Worm (Caenorhabditis elegans) whole organism, L4/young adult: ENCODE results near the gene sucl-1.

Experiments used
- W03F9.2 ChIP-seq: fragments of 150-350 bp; optimal IDR thresholded peaks from 2 replicates; lab custom pipeline; 2014; ENCODE audit warnings: missing biosample characterization, missing genetic modification characterization
- dao-5 ChIP-seq: sonication (generic microtip); optimal IDR thresholded peaks from 2 replicates; lab custom pipeline; 2016; ENCODE audit warnings: missing genotype, missing genetic modification characterization, moderate library complexity, missing compliant biosample characterization
- him-1 ChIP-seq: sonication (generic microtip); optimal IDR thresholded peaks from 2 replicates; lab custom pipeline; 2016; ENCODE audit warnings: missing genotype, missing genetic modification reagents, missing genetic modification characterization, missing compliant biosample characterization

Gene sucl-1

ce11 chrX:14753514-14754076, at the start of gene sucl-1:
Gene sucl-1 (plus strand): TSS chrX:14754026.
- TF ChIP-seq W03F9.2 (tag; lab: Kevin White, UChicago), result peak; percentile 65
- TF ChIP-seq dao-5, result no peak
- TF ChIP-seq him-1 (tag; lab: Kevin White, UChicago), result peak; percentile 11

ce11 chrX:14704933-14705332, 48.9 kb upstream of the sucl-1 start:
- TF ChIP-seq W03F9.2 (tag; lab: Kevin White, UChicago) (no peak), him-1 (tag; lab: Kevin White, UChicago) (no peak), dao-5 (no peak)

DNA sequence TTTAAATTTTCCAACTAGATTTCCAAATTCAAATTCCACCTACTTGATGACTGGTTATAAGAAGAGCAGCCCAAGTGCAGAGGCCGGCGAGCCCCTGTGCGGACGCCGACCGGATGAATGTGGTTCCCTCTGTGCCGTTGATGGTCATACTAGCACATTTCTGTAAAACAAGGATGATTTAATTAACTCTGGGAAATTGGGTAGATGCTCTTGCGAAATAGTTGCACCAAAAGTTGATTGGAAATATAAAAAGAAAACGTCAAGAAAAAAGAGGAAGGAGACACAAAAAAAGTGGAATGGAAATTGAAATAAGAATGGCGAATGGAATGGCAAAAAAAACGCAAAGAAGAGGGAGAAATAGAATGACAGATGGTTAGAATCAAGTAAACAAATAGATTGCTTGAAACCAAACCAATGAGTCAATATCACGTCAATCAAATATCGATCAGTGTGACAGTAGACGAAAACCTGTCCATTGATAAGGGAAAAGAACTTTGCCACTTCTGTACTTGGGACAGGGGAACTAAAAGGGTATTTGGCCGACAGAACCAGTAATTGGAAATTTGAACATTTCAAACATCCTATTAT, 47.0 kb upstream of the sucl-1 start, which contains the start of gene tmem-184:
TSS of gene tmem-184 (minus strand) at position 164 of the 588 bp plus-strand sequence.
- TF ChIP-seq W03F9.2 (tag; lab: Kevin White, UChicago), result peak; percentile 49
- no peak for TF ChIP-seq him-1 (tag; lab: Kevin White, UChicago)
- TF ChIP-seq dao-5, result no peak

DNA sequence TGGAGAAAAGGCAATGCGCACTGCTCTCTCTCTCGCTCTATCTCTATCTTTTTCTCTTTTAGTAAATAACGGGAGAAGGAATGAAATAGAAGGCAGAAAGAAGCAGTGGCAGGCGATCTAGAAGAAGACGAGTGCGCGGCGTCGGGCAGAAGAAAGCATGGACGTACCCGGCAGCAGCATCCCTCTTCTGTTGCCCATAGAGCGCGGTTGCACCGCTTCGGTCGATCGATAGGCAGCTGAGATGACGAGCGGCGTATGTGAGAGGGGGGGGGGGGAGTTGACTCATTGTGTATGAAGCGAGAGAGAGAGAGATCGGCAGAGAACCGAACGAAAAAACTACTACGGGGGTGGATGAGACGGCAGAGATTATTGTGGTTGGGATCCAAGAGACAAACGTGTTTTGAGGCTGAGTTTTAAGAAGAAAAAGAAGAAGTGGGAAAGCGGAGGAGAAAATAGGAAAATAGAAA, 45.6 kb upstream of the sucl-1 start:
- TF ChIP-seq dao-5 (peak; percentile 30), W03F9.2 (tag; lab: Kevin White, UChicago) (peak; percentile 68), him-1 (tag; lab: Kevin White, UChicago) (peak; percentile 93)

DNA sequence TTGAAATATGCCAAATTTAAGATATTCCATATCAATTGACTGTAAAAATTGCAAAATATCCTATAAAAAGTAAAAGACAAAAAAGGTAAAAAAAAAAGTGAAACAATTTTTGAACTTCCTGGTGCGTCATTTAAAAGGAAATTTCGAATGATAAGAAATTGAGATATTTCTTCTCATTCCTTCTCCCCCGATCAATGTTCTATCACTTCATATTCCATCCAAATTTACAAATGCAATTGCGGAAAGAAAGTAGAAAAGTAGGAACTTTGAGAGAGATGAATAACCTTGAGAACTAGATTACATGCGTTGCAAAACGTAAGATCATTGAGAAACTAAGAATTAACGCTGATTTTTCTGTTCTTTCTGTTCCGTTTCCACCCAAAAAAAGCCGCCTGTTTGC, 44.2 kb upstream of the sucl-1 start:
- TF ChIP-seq him-1 (tag; lab: Kevin White, UChicago), result no peak
- no peak for TF ChIP-seq dao-5
- TF ChIP-seq W03F9.2 (tag; lab: Kevin White, UChicago), result no peak

- no peak for TF ChIP-seq him-1 (tag; lab: Kevin White, UChicago)
- no peak for TF ChIP-seq W03F9.2 (tag; lab: Kevin White, UChicago)
- TF ChIP-seq dao-5, result no peak
These were observed 42.6 kb upstream of the sucl-1 start, which contains the start of gene atrn-1 for ce11 chrX:14711168-14711629. Gene atrn-1 (plus strand): TSS chrX:14711579.

DNA sequence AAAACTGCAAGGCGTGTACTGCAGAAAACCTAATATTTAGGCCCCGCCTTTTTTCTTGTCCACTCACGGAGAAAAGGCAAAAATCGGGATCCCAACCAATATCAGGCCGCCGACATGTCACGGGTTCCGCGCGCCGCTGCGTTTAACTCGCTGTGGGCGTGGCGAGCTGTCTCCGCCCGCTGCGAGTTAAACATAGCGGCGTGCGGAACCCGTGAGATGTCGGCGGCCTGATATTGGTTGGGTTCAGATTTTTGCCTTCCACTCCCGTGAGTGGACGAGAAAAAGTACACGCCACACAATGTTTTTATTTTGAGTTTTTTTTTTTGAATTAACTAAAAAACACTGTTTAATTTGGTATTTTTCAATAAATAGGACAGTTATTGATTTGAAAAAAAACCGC, 38.4 kb upstream of the sucl-1 start:
- no peak for TF ChIP-seq W03F9.2 (tag; lab: Kevin White, UChicago)
- no peak for TF ChIP-seq him-1 (tag; lab: Kevin White, UChicago)
- no peak for TF ChIP-seq dao-5

DNA sequence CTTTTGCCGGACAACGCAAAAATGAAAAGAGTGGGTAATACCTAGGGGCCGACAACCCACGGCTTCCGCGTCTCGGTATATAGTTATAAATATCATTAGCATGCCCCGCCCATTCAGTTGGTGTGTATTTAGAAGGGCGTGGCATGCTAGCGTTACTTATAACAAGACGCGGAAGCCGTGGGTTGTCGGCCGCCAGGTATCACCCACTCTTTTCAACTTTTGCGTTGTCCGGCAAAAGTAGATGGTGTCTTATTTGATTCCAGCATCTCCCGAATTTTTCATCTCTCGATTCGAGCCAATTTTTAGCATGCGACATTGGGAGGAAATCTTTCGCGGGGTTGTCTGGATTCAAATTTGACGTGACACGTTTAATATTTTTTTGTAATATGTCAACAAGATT, 36.0 kb upstream of the sucl-1 start:
- TF ChIP-seq him-1 (tag; lab: Kevin White, UChicago), result no peak
- TF ChIP-seq dao-5, result no peak
- TF ChIP-seq W03F9.2 (tag; lab: Kevin White, UChicago), result no peak

ce11 chrX:14721098-14721497, 32.7 kb upstream of the sucl-1 start, which contains the start of gene F33C8.2:
Gene F33C8.2 (plus strand): TSS chrX:14721398.
- no peak for TF ChIP-seq W03F9.2 (tag; lab: Kevin White, UChicago)
- TF ChIP-seq dao-5, result no peak
- TF ChIP-seq him-1 (tag; lab: Kevin White, UChicago), result no peak

DNA sequence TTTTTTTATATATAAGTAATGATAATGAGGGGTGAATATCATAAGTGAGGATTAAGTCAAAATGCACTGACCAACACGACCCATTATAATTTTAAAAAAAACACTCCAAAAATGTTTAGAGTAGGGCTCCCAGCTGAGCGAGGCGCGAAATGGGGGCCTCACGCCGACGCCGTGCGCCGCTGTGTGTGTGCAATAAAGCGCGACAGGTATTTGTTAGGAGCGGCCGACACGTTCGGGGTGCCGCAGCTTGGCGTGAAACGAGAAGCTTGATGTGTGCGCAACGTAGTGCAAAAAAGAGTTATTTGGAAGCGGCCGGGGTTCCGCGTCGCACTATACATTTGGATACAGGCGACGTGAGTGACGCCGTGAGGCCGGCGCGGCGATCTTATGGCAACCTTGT, 28.9 kb upstream of the sucl-1 start:
- TF ChIP-seq W03F9.2 (tag; lab: Kevin White, UChicago) (no peak), dao-5 (no peak)

DNA sequence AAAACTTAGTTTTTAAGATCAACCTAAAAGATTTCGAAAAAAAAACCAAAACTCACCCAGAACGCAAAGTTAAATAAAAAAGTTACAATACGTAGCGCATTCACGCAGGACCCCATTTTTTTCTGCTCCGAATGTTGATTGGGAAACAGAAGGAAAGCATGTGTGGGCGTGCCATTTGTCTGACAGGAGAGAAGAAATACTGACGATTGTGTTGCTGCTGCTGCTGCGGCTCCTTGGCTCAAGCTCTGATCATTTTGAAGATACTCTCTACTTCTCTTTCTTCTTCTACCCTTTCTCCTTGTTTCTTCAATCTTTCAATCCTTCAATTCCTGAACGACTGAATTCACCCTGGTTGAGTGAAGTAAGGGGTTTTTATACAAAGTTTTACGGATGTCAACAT, 24.5 kb upstream of the sucl-1 start, which contains the start of gene tsp-8:
TSS of gene tsp-8 (minus strand) at position 185 of the 400 bp plus-strand sequence.
- TF ChIP-seq W03F9.2 (tag; lab: Kevin White, UChicago), result no peak

- TF ChIP-seq dao-5 (no peak), W03F9.2 (tag; lab: Kevin White, UChicago) (no peak), him-1 (tag; lab: Kevin White, UChicago) (no peak)
These were observed 21.9 kb upstream of the sucl-1 start, which contains the start of gene F33C8.4 for ce11 chrX:14731828-14732331. Gene F33C8.4 (plus strand): TSS chrX:14732281.

DNA sequence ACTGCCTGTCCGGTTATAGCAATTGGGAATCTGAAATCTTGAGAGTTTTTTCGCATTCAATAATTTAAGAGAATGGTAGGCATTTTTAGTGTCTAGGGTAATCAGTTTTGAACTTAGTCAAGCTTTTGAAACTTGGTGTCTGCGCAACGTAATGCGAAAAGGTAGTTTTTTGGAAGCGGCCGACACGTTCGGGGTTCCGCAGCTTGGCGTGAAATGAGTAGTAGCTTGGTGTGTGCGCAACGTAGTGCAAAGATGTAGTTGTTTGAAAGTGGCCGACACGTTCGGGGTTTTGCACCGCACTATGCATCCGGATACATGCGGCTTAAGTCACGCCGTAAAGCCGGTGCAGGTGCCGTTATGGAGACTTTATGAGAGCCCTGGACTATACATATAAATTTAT, 17.6 kb upstream of the sucl-1 start:
- TF ChIP-seq dao-5, result no peak
- TF ChIP-seq W03F9.2 (tag; lab: Kevin White, UChicago), result no peak
- no peak for TF ChIP-seq him-1 (tag; lab: Kevin White, UChicago)

- TF ChIP-seq W03F9.2 (tag; lab: Kevin White, UChicago) (no peak), dao-5 (no peak), him-1 (tag; lab: Kevin White, UChicago) (no peak)
These were observed 16.7 kb upstream of the sucl-1 start for ce11 chrX:14736955-14737621.
